Worm (Caenorhabditis elegans): ENCODE results near the gene F01F1.2.

ce11 chrIII:5840815-5841573 lies 37.4 kb upstream of the F01F1.2 start:
- TF ChIP-seq dao-5 (tag; optimal IDR thresholded peaks at IDR 0.05) = no peak
- TF ChIP-seq him-1 (tag; optimal IDR thresholded peaks at IDR 0.05) = no peak
- TF ChIP-seq W03F9.2 (tag; optimal IDR thresholded peaks at IDR 0.05) = no peak
